Worm (Caenorhabditis elegans) whole organism, L1 larva: ENCODE measurements around the gene skr-21.

ENCODE experiments used
- nhr-237 ChIP-seq: fragments of 150-350 bp; optimal IDR thresholded peaks from 2 replicates; lab custom pipeline; 2014; ENCODE audit warnings: missing biosample characterization, missing genetic modification characterization
- zag-1 ChIP-seq: fragments of 150-350 bp; optimal IDR thresholded peaks from 2 replicates; lab custom pipeline; 2014; ENCODE audit warnings: missing biosample characterization, missing genetic modification characterization

DNA sequence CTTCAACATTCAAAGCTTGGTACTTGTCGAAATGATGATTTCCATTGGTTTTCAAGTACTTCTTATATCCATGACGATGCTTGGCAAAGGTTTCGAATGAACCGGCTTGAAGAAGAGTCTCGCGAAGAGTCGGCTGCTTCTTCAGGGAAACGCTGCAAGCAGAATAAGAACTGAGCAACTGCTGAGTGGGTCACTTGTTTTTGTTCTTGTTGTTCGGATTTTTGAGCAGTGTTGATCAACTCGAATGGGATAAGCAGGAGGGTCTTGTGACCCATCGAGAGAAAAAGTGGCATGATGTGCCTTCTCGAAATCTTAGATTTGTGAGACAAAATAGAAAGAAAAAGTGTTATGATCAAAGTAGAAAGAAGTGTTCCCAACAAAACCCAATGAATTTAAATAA, 5.9 kb downstream of the skr-21 start:
- TF ChIP-seq zag-1 (tag; lab: Kevin White, UChicago) (no peak), nhr-237 (tag; lab: Kevin White, UChicago) (no peak)
